Fruit fly (Drosophila melanogaster): Measurements from ENCODE around the gene CG11178.

CG11178 gene

DNA sequence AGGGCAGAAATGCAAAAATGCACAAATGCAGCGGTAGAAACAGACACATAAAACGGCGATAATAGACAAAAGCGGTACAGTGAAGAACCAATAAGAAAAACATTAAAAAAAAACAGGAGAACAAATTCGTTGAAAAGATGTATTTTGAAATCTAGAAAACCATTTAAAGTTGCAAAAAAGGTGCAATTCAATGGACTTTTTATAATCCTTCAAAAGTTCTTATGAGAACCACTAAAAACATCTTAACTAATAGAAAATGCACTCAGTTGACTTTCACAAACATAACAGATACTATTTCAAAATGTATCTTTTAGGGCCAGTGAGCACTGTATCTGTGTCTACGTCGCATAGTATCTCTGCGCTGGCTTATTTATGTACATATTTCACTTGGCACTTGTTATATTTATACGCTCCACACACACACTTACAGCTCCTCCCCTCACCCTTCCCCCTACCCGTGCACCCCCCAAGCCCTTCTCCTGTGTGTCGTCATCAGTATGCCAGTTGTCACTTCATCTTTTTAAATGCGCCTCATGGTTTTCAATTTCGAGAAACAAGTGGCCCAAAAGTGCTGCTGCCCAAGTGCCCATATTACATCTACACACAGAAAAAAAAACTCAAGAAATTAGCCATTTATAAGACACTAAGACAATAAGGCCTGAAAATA lies 39.9 kb upstream of the CG11178 start:
- TF ChIP-seq toe (GFP tag; optimal IDR thresholded peaks at IDR 0.05): peak; percentile 5
- TF ChIP-seq CG7101 (tag; optimal IDR thresholded peaks at IDR 0.05): peak; percentile 11
- peak; percentile 45 for TF ChIP-seq tj (GFP tag; optimal IDR thresholded peaks at IDR 0.05)
- no peak for TF ChIP-seq Mnt (GFP tag; optimal IDR thresholded peaks at IDR 0.05)
- TF ChIP-seq bab1 (GFP tag; optimal IDR thresholded peaks at IDR 0.05): peak; percentile 39
- no peak for TF ChIP-seq cic (GFP tag; optimal IDR thresholded peaks at IDR 0.05)

DNA sequence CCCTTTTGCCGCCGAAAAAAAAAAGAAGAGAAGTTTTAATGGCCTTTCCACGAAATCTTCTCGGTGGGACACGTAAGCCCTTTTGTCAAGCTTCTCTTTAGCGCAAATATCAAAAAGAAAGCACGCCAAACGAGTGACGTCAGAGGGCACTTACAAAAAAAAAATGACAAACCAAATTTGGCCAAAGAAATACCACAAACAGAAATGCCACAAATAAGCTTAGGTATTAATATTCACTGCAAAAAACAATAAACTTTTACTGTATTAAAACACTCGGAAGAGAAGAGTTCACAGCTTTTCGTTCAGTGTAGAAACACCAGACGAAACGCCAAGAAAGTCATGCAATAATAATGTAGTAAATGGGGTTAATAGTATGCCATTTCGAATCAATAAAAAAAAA lies 37.4 kb upstream of the CG11178 start:
- TF ChIP-seq tj (GFP tag; optimal IDR thresholded peaks at IDR 0.05) (no peak), CG7101 (tag; optimal IDR thresholded peaks at IDR 0.05) (peak; percentile 47), kay (GFP tag; ENCODE audit: borderline replicate concordance) (no peak), Crg-1 (GFP tag; optimal IDR thresholded peaks at IDR 0.05) (no peak), CG12768 (GFP tag; optimal IDR thresholded peaks at IDR 0.05) (no peak), CG33017 (tag; optimal IDR thresholded peaks at IDR 0.05) (peak; percentile 0), Hr96 (GFP tag; optimal IDR thresholded peaks at IDR 0.05) (no peak), pad (GFP tag; optimal IDR thresholded peaks at IDR 0.05) (peak; percentile 31), toe (GFP tag; optimal IDR thresholded peaks at IDR 0.05) (no peak), CG14711 (tag; optimal IDR thresholded peaks at IDR 0.05) (peak; percentile 67), bab1 (GFP tag; optimal IDR thresholded peaks at IDR 0.05) (peak; percentile 86), CG11617 (GFP tag; optimal IDR thresholded peaks at IDR 0.05) (no peak), CG1620 (GFP tag; optimal IDR thresholded peaks at IDR 0.05) (peak; percentile 45), cic (GFP tag; optimal IDR thresholded peaks at IDR 0.05) (no peak), cnc (optimal IDR thresholded peaks at IDR 0.05) (no peak), CG7045 (GFP tag; optimal IDR thresholded peaks at IDR 0.05) (no peak), Mnt (GFP tag; optimal IDR thresholded peaks at IDR 0.05) (peak; percentile 12), ovo (GFP tag; optimal IDR thresholded peaks at IDR 0.05) (no peak), CG5204 (GFP tag; optimal IDR thresholded peaks at IDR 0.05) (peak; percentile 11), Clk (GFP tag; optimal IDR thresholded peaks at IDR 0.05) (no peak)

- TF ChIP-seq tj (GFP tag; optimal IDR thresholded peaks at IDR 0.05) (peak; percentile 96), cic (GFP tag; optimal IDR thresholded peaks at IDR 0.05) (no peak)
Measured at dm6 chrX:13568841-13569240, 36.6 kb upstream of the CG11178 start.

DNA sequence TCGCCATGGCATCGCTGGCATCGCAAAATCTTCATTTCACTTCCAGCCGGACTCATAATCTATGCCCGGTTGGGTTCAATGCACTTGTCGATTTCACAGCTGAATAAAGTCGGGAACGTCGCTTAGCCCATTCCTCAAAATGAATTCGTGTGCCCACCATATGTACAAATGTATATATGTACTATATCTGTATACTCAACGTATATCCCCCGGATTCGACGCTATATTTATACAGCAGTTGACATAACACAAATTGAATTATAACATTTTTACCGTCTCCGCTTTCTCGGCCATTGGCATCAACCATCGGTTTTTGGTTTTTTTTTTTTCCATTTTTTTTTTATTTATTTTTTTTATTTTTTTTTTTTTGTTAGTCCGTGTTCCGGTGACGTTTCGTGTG lies 35.2 kb upstream of the CG11178 start:
- TF ChIP-seq kay (GFP tag; ENCODE audit: borderline replicate concordance) (peak; percentile 22), CG7045 (GFP tag; optimal IDR thresholded peaks at IDR 0.05) (no peak), cnc (optimal IDR thresholded peaks at IDR 0.05) (no peak), CG1620 (GFP tag; optimal IDR thresholded peaks at IDR 0.05) (peak; percentile 15), CG33017 (tag; optimal IDR thresholded peaks at IDR 0.05) (no peak)

DNA sequence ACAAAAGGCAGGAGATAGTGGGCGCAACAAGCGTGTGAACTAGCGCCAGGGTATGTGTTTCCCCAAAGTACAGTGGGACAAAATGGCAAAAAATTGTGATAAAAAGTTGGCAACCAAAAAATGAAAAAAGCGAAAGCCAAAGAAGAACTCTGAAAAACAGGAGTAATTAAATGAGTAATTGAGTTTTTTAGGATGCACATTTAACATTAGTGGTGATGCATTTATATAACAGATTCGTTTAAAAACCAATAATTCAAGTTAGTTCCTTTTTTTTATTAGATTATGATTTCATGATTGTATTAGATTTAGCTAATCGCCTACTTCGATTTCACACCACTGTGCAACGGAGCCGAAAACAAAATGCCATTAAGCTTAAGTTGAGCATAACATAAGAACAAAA lies 33.1 kb upstream of the CG11178 start:
- TF ChIP-seq CG33017 (tag; optimal IDR thresholded peaks at IDR 0.05): no peak
- TF ChIP-seq cnc (optimal IDR thresholded peaks at IDR 0.05): no peak
- peak; percentile 3 for TF ChIP-seq tj (GFP tag; optimal IDR thresholded peaks at IDR 0.05)
- peak; percentile 15 for TF ChIP-seq bab1 (GFP tag; optimal IDR thresholded peaks at IDR 0.05)
- no peak for TF ChIP-seq CG12768 (GFP tag; optimal IDR thresholded peaks at IDR 0.05)
- peak; percentile 11 for TF ChIP-seq CG7101 (tag; optimal IDR thresholded peaks at IDR 0.05)

dm6 chrX:13579322-13579721 lies 26.2 kb upstream of the CG11178 start:
- TF ChIP-seq CG5204 (GFP tag; optimal IDR thresholded peaks at IDR 0.05) (no peak), Clk (GFP tag; optimal IDR thresholded peaks at IDR 0.05) (no peak), Hr96 (GFP tag; optimal IDR thresholded peaks at IDR 0.05) (no peak), Crg-1 (GFP tag; optimal IDR thresholded peaks at IDR 0.05) (no peak), cnc (optimal IDR thresholded peaks at IDR 0.05) (no peak), cic (GFP tag; optimal IDR thresholded peaks at IDR 0.05) (no peak), tj (GFP tag; optimal IDR thresholded peaks at IDR 0.05) (no peak), CG7045 (GFP tag; optimal IDR thresholded peaks at IDR 0.05) (no peak), CG33017 (tag; optimal IDR thresholded peaks at IDR 0.05) (no peak), CG1620 (GFP tag; optimal IDR thresholded peaks at IDR 0.05) (no peak), CG7101 (tag; optimal IDR thresholded peaks at IDR 0.05) (no peak), ovo (GFP tag; optimal IDR thresholded peaks at IDR 0.05) (no peak), toe (GFP tag; optimal IDR thresholded peaks at IDR 0.05) (no peak), bab1 (GFP tag; optimal IDR thresholded peaks at IDR 0.05) (no peak), pad (GFP tag; optimal IDR thresholded peaks at IDR 0.05) (no peak)

- TF ChIP-seq Crg-1 (GFP tag; optimal IDR thresholded peaks at IDR 0.05): no peak
- TF ChIP-seq cnc (optimal IDR thresholded peaks at IDR 0.05): no peak
- no peak for TF ChIP-seq ovo (GFP tag; optimal IDR thresholded peaks at IDR 0.05)
- no peak for TF ChIP-seq Hr96 (GFP tag; optimal IDR thresholded peaks at IDR 0.05)
- TF ChIP-seq toe (GFP tag; optimal IDR thresholded peaks at IDR 0.05): no peak
- TF ChIP-seq bab1 (GFP tag; optimal IDR thresholded peaks at IDR 0.05): no peak
- TF ChIP-seq CG7101 (tag; optimal IDR thresholded peaks at IDR 0.05): no peak
- TF ChIP-seq CG12768 (GFP tag; optimal IDR thresholded peaks at IDR 0.05): no peak
- no peak for TF ChIP-seq CG14711 (tag; optimal IDR thresholded peaks at IDR 0.05)
- TF ChIP-seq tj (GFP tag; optimal IDR thresholded peaks at IDR 0.05): no peak
- TF ChIP-seq CG5204 (GFP tag; optimal IDR thresholded peaks at IDR 0.05): no peak
- no peak for TF ChIP-seq kay (GFP tag; ENCODE audit: borderline replicate concordance)
- no peak for TF ChIP-seq CG11617 (GFP tag; optimal IDR thresholded peaks at IDR 0.05)
- no peak for TF ChIP-seq CG1620 (GFP tag; optimal IDR thresholded peaks at IDR 0.05)
- TF ChIP-seq cic (GFP tag; optimal IDR thresholded peaks at IDR 0.05): no peak
- TF ChIP-seq CG33017 (tag; optimal IDR thresholded peaks at IDR 0.05): no peak
- TF ChIP-seq pad (GFP tag; optimal IDR thresholded peaks at IDR 0.05): no peak
Measured at dm6 chrX:13586888-13587287, 18.6 kb upstream of the CG11178 start.

Data from whole organism, adult.